Worm (Caenorhabditis elegans): Measurements from ENCODE around the gene F40F8.12.

Gene F40F8.12

ce11 chrII:11126312-11127000 lies 3.2 kb upstream of the F40F8.12 start, which contains the start of the genes rps-9 and lsm-1 (continued):
- TF ChIP-seq rpc-1 (optimal IDR thresholded peaks at IDR 0.05) (no peak), rpc-1 (tag; optimal IDR thresholded peaks at IDR 0.05) (no peak), attf-5 (GFP tag; optimal IDR thresholded peaks at IDR 0.05) (peak; percentile 42), F57A8.1 (GFP tag; optimal IDR thresholded peaks at IDR 0.05) (no peak), ZK185.1 (tag; optimal IDR thresholded peaks at IDR 0.05; ENCODE audit: poor library complexity, severe bottlenecking) (peak; percentile 41)

- no peak for TF ChIP-seq him-1 (tag; optimal IDR thresholded peaks at IDR 0.05)
- TF ChIP-seq madf-3 (GFP tag; IDR thresholded peaks at IDR 0.05) = no peak
- no peak for TF ChIP-seq hmg-1.2 (GFP tag; IDR thresholded peaks at IDR 0.05)
- TF ChIP-seq F39B2.1 (GFP tag; IDR thresholded peaks at IDR 0.05) = no peak
- no peak for TF ChIP-seq gei-17 (GFP tag; optimal IDR thresholded peaks at IDR 0.05)
- TF ChIP-seq tbx-9 (tag; optimal IDR thresholded peaks at IDR 0.05; ENCODE audit: borderline replicate concordance) = no peak
- no peak for TF ChIP-seq nfya-2 (GFP tag; IDR thresholded peaks at IDR 0.05)
- TF ChIP-seq Y53G8AR.9 (GFP tag; conservative IDR thresholded peaks at IDR 0.05) = no peak
- TF ChIP-seq mcd-1 (GFP tag; IDR thresholded peaks at IDR 0.05) = no peak
- TF ChIP-seq K12H6.12 (tag; optimal IDR thresholded peaks at IDR 0.05) = no peak
- no peak for TF ChIP-seq let-607 (tag; optimal IDR thresholded peaks at IDR 0.05)
- TF ChIP-seq F33H1.4 (GFP tag; IDR thresholded peaks at IDR 0.05) = no peak
- no peak for TF ChIP-seq let-526 (GFP tag; IDR thresholded peaks at IDR 0.05)
- no peak for TF ChIP-seq B0019.2 (GFP tag; conservative IDR thresholded peaks at IDR 0.05)
- no peak for TF ChIP-seq pha-4 (tag; optimal IDR thresholded peaks at IDR 0.05)
- TF ChIP-seq lin-40 (tag; optimal IDR thresholded peaks at IDR 0.05) = no peak
- TF ChIP-seq T07F8.4 (tag; optimal IDR thresholded peaks at IDR 0.05) = no peak
- TF ChIP-seq madf-8 (GFP tag; conservative IDR thresholded peaks at IDR 0.05) = no peak
- no peak for TF ChIP-seq rpc-1 (optimal IDR thresholded peaks at IDR 0.05)
- TF ChIP-seq rpc-1 (tag; optimal IDR thresholded peaks at IDR 0.05) = no peak
Measured at ce11 chrII:11127364-11127763, 2.3 kb upstream of the F40F8.12 start, which contains the start of gene F40F8.1. Gene F40F8.1 (plus strand): TSS chrII:11127664.

- TF ChIP-seq ceh-100 (GFP tag; IDR thresholded peaks at IDR 0.05) (no peak), lin-40 (tag; optimal IDR thresholded peaks at IDR 0.05) (no peak), chd-7 (tag; optimal IDR thresholded peaks at IDR 0.05) (no peak), hsf-1 (GFP tag; IDR thresholded peaks at IDR 0.05) (no peak), F57C9.4 (tag; optimal IDR thresholded peaks at IDR 0.05) (no peak), egl-44 (GFP tag; IDR thresholded peaks at IDR 0.05) (no peak), K11D2.4 (GFP tag; IDR thresholded peaks at IDR 0.05) (no peak), B0336.3 (GFP tag; IDR thresholded peaks at IDR 0.05) (no peak), lsl-1 (GFP tag; optimal IDR thresholded peaks at IDR 0.05) (no peak), rec-8 (tag; optimal IDR thresholded peaks at IDR 0.05) (no peak), madf-6 (GFP tag; IDR thresholded peaks at IDR 0.05) (no peak), ztf-22 (GFP tag; optimal IDR thresholded peaks at IDR 0.05) (no peak), nhr-179 (tag; optimal IDR thresholded peaks at IDR 0.05) (no peak), hmg-1.2 (GFP tag; IDR thresholded peaks at IDR 0.05) (no peak)
Measured at ce11 chrII:11128989-11129388, 628 bp upstream of the F40F8.12 start, which contains the start of gene F40F8.3. Gene F40F8.3 (plus strand): TSS chrII:11129289.
